Fruit fly (Drosophila melanogaster): ENCODE measurements around the gene RhoGAPp190.
A peak's percentile ranks its signal among the peaks of the same experiment; 100 is the strongest.

Gene RhoGAPp190

DNA sequence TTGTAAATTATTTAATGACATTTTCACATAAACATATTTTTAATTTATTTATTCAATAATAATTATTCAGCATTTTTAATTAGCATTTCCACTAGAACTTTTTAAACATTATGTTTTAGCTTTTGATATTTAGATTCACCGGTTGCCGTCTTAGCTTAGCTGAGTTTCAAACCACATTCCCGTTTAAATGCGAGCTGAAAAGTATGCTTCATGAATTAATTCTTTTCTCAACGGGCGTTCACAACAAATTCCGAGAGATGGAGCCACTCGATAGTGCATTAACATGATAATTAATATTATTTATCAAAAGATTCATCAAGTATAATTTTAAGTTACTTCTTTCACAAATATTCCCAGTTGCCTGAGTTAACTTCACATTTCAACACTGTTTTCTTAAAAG is 43.3 kb upstream of the RhoGAPp190 start:
- no peak for TF ChIP-seq CG17806 (tag; optimal IDR thresholded peaks at IDR 0.05)
- TF ChIP-seq EcR (GFP tag; optimal IDR thresholded peaks at IDR 0.05) = peak; percentile 75
- peak; percentile 42 for TF ChIP-seq D1 (tag; optimal IDR thresholded peaks at IDR 0.05)

DNA sequence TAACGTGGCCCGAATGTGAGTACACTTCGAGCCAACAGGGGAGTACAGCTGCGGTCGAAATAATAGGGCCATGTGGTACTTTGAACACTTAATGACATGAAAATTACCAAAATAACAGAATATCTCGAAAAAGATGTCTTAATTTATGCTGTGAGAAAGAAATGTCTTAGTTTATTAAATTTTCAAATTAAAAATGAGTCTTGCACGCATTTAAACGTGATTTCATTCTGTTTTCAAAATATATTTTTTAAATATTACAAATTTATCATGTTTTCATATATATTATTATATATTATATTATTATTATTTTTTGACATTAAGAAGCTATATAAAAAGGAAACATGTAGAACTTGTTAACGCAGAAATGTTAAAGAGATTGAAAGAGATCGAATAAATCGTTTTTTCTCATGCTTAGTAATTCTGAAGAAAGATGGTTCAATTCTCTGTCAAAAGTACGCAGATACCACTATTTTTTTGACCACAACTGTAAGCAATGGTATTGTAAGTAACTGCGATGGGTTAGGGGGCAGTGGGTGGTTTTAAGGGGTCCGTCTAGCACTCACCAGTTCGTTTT is 42.6 kb upstream of the RhoGAPp190 start:
- TF ChIP-seq CG32121 (GFP tag; IDR thresholded peaks at IDR 0.05) (peak; percentile 64), rn (GFP tag; IDR thresholded peaks at IDR 0.05) (no peak), Ets98B (GFP tag; IDR thresholded peaks at IDR 0.05) (peak; percentile 20), EcR (GFP tag; optimal IDR thresholded peaks at IDR 0.05) (no peak), CG9948 (tag; optimal IDR thresholded peaks at IDR 0.05) (no peak), Pif1B (GFP tag; optimal IDR thresholded peaks at IDR 0.05) (no peak), CG15710 (tag; optimal IDR thresholded peaks at IDR 0.05) (peak; percentile 11), CG12605 (GFP tag; IDR thresholded peaks at IDR 0.05) (no peak), CG8301 (tag; optimal IDR thresholded peaks at IDR 0.05) (peak; percentile 28), D1 (tag; optimal IDR thresholded peaks at IDR 0.05) (no peak), Pif1A (GFP tag; optimal IDR thresholded peaks at IDR 0.05) (no peak), gl (tag; optimal IDR thresholded peaks at IDR 0.05) (no peak), CG13204 (GFP tag; optimal IDR thresholded peaks at IDR 0.05) (no peak), CG10348 (GFP tag; IDR thresholded peaks at IDR 0.05) (no peak), CG14655 (GFP tag; optimal IDR thresholded peaks at IDR 0.05) (peak; percentile 50), CG34367 (tag; optimal IDR thresholded peaks at IDR 0.05) (no peak), CG17806 (tag; optimal IDR thresholded peaks at IDR 0.05) (peak; percentile 10), Snoo (tag; optimal IDR thresholded peaks at IDR 0.05) (no peak), CG4496 (GFP tag; IDR thresholded peaks at IDR 0.05) (peak; percentile 54), CG8159 (tag; optimal IDR thresholded peaks at IDR 0.05) (peak; percentile 29), fd96Ca (GFP tag; IDR thresholded peaks at IDR 0.05) (peak; percentile 64; the same call in 2 of the 3 replicates)

DNA sequence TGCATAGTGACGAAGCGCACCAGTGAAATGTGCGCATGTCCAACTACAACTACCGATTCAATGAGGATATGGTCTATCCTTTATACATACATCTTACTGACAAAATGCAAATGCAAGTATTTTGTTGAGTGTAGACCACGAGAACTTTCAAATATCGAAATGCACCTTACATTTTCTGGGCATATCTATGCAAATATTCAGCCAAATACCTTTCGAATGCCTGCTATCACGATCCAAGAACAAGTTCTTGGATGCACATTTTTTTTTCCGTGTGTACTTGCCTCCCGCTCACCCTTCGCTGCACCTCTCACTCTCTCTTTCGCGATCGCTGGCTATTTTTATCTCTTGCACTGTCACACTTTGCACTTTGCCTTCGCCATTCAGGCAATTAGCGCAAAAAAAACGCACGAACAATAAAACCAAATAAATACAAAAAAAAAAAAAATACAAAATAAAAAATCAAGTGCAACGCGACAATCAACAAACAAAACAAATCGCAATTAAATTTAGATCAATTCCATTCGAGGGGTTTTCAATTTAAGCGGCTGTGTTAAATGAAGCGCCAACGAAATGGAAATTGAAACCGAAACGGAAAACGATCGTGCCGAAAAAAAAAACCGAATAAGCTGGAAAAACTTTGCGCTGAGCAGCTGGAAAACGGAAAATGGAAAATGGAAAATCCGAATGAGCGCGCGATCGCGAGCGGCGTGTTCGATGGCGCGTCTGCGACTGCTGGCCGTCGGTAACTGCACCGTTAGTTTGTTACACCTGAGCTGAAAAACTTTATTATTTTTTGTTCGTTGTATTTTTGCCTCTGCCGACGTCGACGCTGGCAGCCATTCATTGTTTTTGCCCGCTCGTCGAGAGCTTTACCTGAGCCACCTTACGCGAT is 41.9 kb upstream of the RhoGAPp190 start:
- no peak for TF ChIP-seq CG8301 (tag; optimal IDR thresholded peaks at IDR 0.05)
- TF ChIP-seq gl (tag; optimal IDR thresholded peaks at IDR 0.05) = no peak
- no peak for TF ChIP-seq CG14655 (GFP tag; optimal IDR thresholded peaks at IDR 0.05)
- no peak for TF ChIP-seq EcR (GFP tag; optimal IDR thresholded peaks at IDR 0.05)
- no peak for TF ChIP-seq CG10348 (GFP tag; IDR thresholded peaks at IDR 0.05)
- TF ChIP-seq CG32121 (GFP tag; IDR thresholded peaks at IDR 0.05) = peak; percentile 33; the same call in 1 of the 2 replicates
- peak; percentile 71 for TF ChIP-seq fd96Ca (GFP tag; IDR thresholded peaks at IDR 0.05)
- TF ChIP-seq D1 (tag; optimal IDR thresholded peaks at IDR 0.05) = no peak
- no peak for TF ChIP-seq CG34367 (tag; optimal IDR thresholded peaks at IDR 0.05)
- TF ChIP-seq Ets98B (GFP tag; IDR thresholded peaks at IDR 0.05) = peak; percentile 35; the same call in 1 of the 2 replicates
- peak; percentile 58 for TF ChIP-seq Pif1B (GFP tag; optimal IDR thresholded peaks at IDR 0.05)
- no peak for TF ChIP-seq CG13204 (GFP tag; optimal IDR thresholded peaks at IDR 0.05)
- TF ChIP-seq CG4496 (GFP tag; IDR thresholded peaks at IDR 0.05) = peak; percentile 60; the same call in 2 of the 3 replicates
- TF ChIP-seq CG15710 (tag; optimal IDR thresholded peaks at IDR 0.05) = no peak
- 0 out of 2 replicates have a peak, but pooled peaks have one; percentile 12 for TF ChIP-seq CG12605 (GFP tag; IDR thresholded peaks at IDR 0.05)
- TF ChIP-seq CG9948 (tag; optimal IDR thresholded peaks at IDR 0.05) = no peak
- peak; percentile 37 for TF ChIP-seq Pif1A (GFP tag; optimal IDR thresholded peaks at IDR 0.05)
- no peak for TF ChIP-seq CG8159 (tag; optimal IDR thresholded peaks at IDR 0.05)
- no peak for TF ChIP-seq CG17806 (tag; optimal IDR thresholded peaks at IDR 0.05)
- no peak for TF ChIP-seq Snoo (tag; optimal IDR thresholded peaks at IDR 0.05)
- no peak for TF ChIP-seq rn (GFP tag; IDR thresholded peaks at IDR 0.05)

DNA sequence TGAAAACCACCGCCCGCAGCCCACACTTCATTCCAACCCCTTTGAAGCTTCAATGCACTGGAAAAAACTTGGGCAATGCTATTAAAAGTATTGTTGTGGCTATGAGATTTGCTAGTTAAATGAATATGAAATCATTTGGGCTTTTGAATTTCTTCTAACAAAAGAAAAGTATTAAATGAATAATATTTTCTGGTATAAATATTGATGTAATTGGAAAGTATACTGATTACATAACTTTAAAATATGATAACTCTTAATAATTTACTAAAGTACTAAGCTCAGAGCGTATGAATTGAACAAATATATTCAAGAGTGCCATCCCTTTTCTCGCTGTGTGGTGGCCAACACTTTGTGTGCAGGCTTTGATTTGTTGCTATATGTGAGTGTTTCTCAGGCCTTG is 40.4 kb upstream of the RhoGAPp190 start:
- TF ChIP-seq CG8301 (tag; optimal IDR thresholded peaks at IDR 0.05) (peak; percentile 18), CG17806 (tag; optimal IDR thresholded peaks at IDR 0.05) (no peak), Snoo (tag; optimal IDR thresholded peaks at IDR 0.05) (no peak), CG9948 (tag; optimal IDR thresholded peaks at IDR 0.05) (no peak), CG12605 (GFP tag; IDR thresholded peaks at IDR 0.05) (no peak), CG8159 (tag; optimal IDR thresholded peaks at IDR 0.05) (no peak), fd96Ca (GFP tag; IDR thresholded peaks at IDR 0.05) (no peak), CG13204 (GFP tag; optimal IDR thresholded peaks at IDR 0.05) (no peak), CG14655 (GFP tag; optimal IDR thresholded peaks at IDR 0.05) (peak; percentile 41), CG32121 (GFP tag; IDR thresholded peaks at IDR 0.05) (peak; percentile 49)

DNA sequence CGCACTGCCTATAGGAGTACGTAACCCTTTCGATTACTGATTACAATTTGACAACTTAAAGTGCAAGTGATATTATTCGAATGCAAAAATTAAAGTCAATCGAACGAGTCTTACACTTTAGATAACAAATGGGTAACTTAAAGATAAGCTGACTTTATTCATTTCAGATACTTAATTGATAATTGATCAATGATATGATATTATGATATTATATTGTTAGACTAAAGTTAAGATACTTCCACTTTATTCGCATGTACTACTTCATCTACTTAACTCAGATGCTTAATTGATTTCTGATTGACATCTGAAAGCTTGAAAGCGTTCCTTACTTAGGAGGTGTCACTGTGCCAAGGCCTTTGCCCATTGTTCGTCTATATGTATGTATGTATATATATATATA is 33.8 kb upstream of the RhoGAPp190 start:
- TF ChIP-seq CG9948 (tag; optimal IDR thresholded peaks at IDR 0.05) (peak; percentile 16), Snoo (tag; optimal IDR thresholded peaks at IDR 0.05) (no peak), CG15710 (tag; optimal IDR thresholded peaks at IDR 0.05) (peak; percentile 34), CG12605 (GFP tag; IDR thresholded peaks at IDR 0.05) (no peak), CG13204 (GFP tag; optimal IDR thresholded peaks at IDR 0.05) (no peak), CG10348 (GFP tag; IDR thresholded peaks at IDR 0.05) (no peak), Ets98B (GFP tag; IDR thresholded peaks at IDR 0.05) (no peak), CG34367 (tag; optimal IDR thresholded peaks at IDR 0.05) (no peak), D1 (tag; optimal IDR thresholded peaks at IDR 0.05) (no peak), Pif1A (GFP tag; optimal IDR thresholded peaks at IDR 0.05) (no peak), fd96Ca (GFP tag; IDR thresholded peaks at IDR 0.05) (no peak), EcR (GFP tag; optimal IDR thresholded peaks at IDR 0.05) (no peak), rn (GFP tag; IDR thresholded peaks at IDR 0.05) (no peak), Pif1B (GFP tag; optimal IDR thresholded peaks at IDR 0.05) (peak; percentile 14), CG8301 (tag; optimal IDR thresholded peaks at IDR 0.05) (peak; percentile 53), CG17806 (tag; optimal IDR thresholded peaks at IDR 0.05) (peak; percentile 0), CG8159 (tag; optimal IDR thresholded peaks at IDR 0.05) (peak; percentile 55), gl (tag; optimal IDR thresholded peaks at IDR 0.05) (no peak), CG14655 (GFP tag; optimal IDR thresholded peaks at IDR 0.05) (peak; percentile 74), CG4496 (GFP tag; IDR thresholded peaks at IDR 0.05) (no peak), CG32121 (GFP tag; IDR thresholded peaks at IDR 0.05) (no peak)
